Worm (Caenorhabditis elegans) whole organism, late embryonic: Measurements from ENCODE around the gene nac-2.

Experiments used
- C08G9.2 ChIP-seq: sonication (generic microtip); optimal IDR thresholded peaks from 2 replicates; lab custom pipeline; 2016; ENCODE audit warnings: mild to moderate bottlenecking, missing genetic modification characterization, moderate library complexity, missing compliant biosample characterization
- F13H6.1 ChIP-seq: sonication (generic microtip); optimal IDR thresholded peaks from 2 replicates; lab custom pipeline; 2016; ENCODE audit warnings: missing genetic modification characterization, missing compliant biosample characterization
- K02D7.2 ChIP-seq: sonication (generic microtip); optimal IDR thresholded peaks from 2 replicates; lab custom pipeline; 2017; ENCODE audit warnings: mild to moderate bottlenecking, missing genetic modification characterization, missing compliant biosample characterization
- K09A11.1 ChIP-seq: sonication (generic microtip); optimal IDR thresholded peaks from 2 replicates; lab custom pipeline; 2017; ENCODE audit warnings: antibody characterized with exemption, mild to moderate bottlenecking, missing genetic modification characterization, missing compliant biosample characterization; ENCODE audit not compliant: insufficient read depth
- T23F11.4 ChIP-seq: fragments of 200-800 bp; sonication (Bioruptor generic); optimal IDR thresholded peaks from 2 replicates; lab custom pipeline; 2018; ENCODE audit warnings: mild to moderate bottlenecking, missing genetic modification characterization, missing compliant biosample characterization
- Y22D7AL.16 ChIP-seq: sonication (generic microtip); optimal IDR thresholded peaks from 2 replicates; lab custom pipeline; 2016; ENCODE audit warnings: missing genetic modification characterization, missing compliant biosample characterization
- ahr-1 ChIP-seq: sonication (generic microtip); optimal IDR thresholded peaks from 2 replicates; lab custom pipeline; 2016; ENCODE audit warnings: missing genetic modification characterization, missing compliant biosample characterization
- ama-1 ChIP-seq: fragments of 150-350 bp; optimal IDR thresholded peaks from 2 replicates; lab custom pipeline; 2014
- ceh-14 ChIP-seq: sonication (generic microtip); optimal IDR thresholded peaks from 2 replicates; lab custom pipeline; 2016; ENCODE audit warnings: missing genotype, missing genetic modification characterization, missing compliant biosample characterization
- ceh-18 ChIP-seq: sonication (generic microtip); optimal IDR thresholded peaks from 2 replicates; lab custom pipeline; 2016; ENCODE audit warnings: missing genetic modification characterization, missing compliant biosample characterization
- ceh-19 ChIP-seq: fragments of 200-800 bp; sonication (Bioruptor generic); optimal IDR thresholded peaks from 2 replicates; lab custom pipeline; 2018; ENCODE audit warnings: mild to moderate bottlenecking, missing genetic modification characterization, missing compliant biosample characterization
- ceh-2 ChIP-seq: sonication (generic microtip); optimal IDR thresholded peaks from 2 replicates; lab custom pipeline; 2016; ENCODE audit warnings: missing genotype, missing genetic modification characterization, missing compliant biosample characterization
- ceh-22 ChIP-seq: sonication (generic microtip); optimal IDR thresholded peaks from 2 replicates; lab custom pipeline; 2017; ENCODE audit warnings: missing biosample characterization, missing genetic modification characterization
- ceh-24 ChIP-seq: sonication (generic microtip); optimal IDR thresholded peaks from 2 replicates; lab custom pipeline; 2016; ENCODE audit warnings: mild to moderate bottlenecking, missing genetic modification characterization, missing compliant biosample characterization
- ceh-30 ChIP-seq: fragments of 150-350 bp; optimal IDR thresholded peaks from 2 replicates; lab custom pipeline; 2014; ENCODE audit warnings: missing biosample characterization, missing genetic modification characterization
- ceh-31 ChIP-seq: sonication (generic microtip); optimal IDR thresholded peaks from 2 replicates; lab custom pipeline; 2016; ENCODE audit warnings: missing genetic modification characterization, missing compliant biosample characterization
- ceh-48 ChIP-seq: sonication (generic microtip); optimal IDR thresholded peaks from 2 replicates; lab custom pipeline; 2016; ENCODE audit warnings: missing genetic modification characterization, inconsistent platforms, missing compliant biosample characterization
- ceh-6 ChIP-seq: fragments of 200-800 bp; sonication (Bioruptor generic); optimal IDR thresholded peaks from 2 replicates; lab custom pipeline; 2018; ENCODE audit warnings: mild to moderate bottlenecking, missing genetic modification characterization, missing compliant biosample characterization
- ceh-9 ChIP-seq: sonication (generic microtip); optimal IDR thresholded peaks from 2 replicates; lab custom pipeline; 2016; ENCODE audit warnings: mild to moderate bottlenecking, missing genetic modification characterization, inconsistent platforms, missing compliant biosample characterization
- dve-1 ChIP-seq: sonication (generic microtip); optimal IDR thresholded peaks from 2 replicates; lab custom pipeline; 2017; ENCODE audit warnings: antibody characterized with exemption, mild to moderate bottlenecking, missing genetic modification characterization, missing compliant biosample characterization
- elt-4 ChIP-seq: sonication (generic microtip); optimal IDR thresholded peaks from 2 replicates; lab custom pipeline; 2016; ENCODE audit warnings: missing genetic modification characterization, missing compliant biosample characterization
- eyg-1 ChIP-seq: sonication (generic microtip); optimal IDR thresholded peaks from 2 replicates; lab custom pipeline; 2016; ENCODE audit warnings: missing genotype, missing genetic modification characterization, missing compliant biosample characterization
- fkh-6 ChIP-seq: sonication (generic microtip); optimal IDR thresholded peaks from 2 replicates; lab custom pipeline; 2016; ENCODE audit warnings: missing genetic modification characterization, missing compliant biosample characterization
- gmeb-2 ChIP-seq: sonication (generic microtip); optimal IDR thresholded peaks from 2 replicates; lab custom pipeline; 2016; ENCODE audit warnings: missing genetic modification characterization, inconsistent platforms, missing compliant biosample characterization
- hlh-15 ChIP-seq: sonication (generic microtip); optimal IDR thresholded peaks from 2 replicates; lab custom pipeline; 2016; ENCODE audit warnings: missing genetic modification characterization, missing compliant biosample characterization
- hlh-30 ChIP-seq: sonication (generic microtip); optimal IDR thresholded peaks from 2 replicates; lab custom pipeline; 2017; ENCODE audit warnings: antibody characterized with exemption, missing genetic modification characterization, missing compliant biosample characterization; ENCODE audit not compliant: insufficient read depth
- hlh-6 ChIP-seq: sonication (generic microtip); optimal IDR thresholded peaks from 2 replicates; lab custom pipeline; 2016; ENCODE audit warnings: missing genotype, missing genetic modification characterization, missing compliant biosample characterization
- lim-6 ChIP-seq: sonication (generic microtip); optimal IDR thresholded peaks from 2 replicates; lab custom pipeline; 2016; ENCODE audit warnings: missing genetic modification characterization, missing compliant biosample characterization
- lin-11 ChIP-seq: fragments of 200-800 bp; sonication (Bioruptor generic); optimal IDR thresholded peaks from 2 replicates; lab custom pipeline; 2018; ENCODE audit warnings: mild to moderate bottlenecking, missing genetic modification characterization, missing compliant biosample characterization
- madf-2 ChIP-seq: sonication (generic microtip); optimal IDR thresholded peaks from 2 replicates; lab custom pipeline; 2017; ENCODE audit warnings: missing genetic modification characterization, missing compliant biosample characterization
- nhr-11 ChIP-seq: fragments of 150-350 bp; optimal IDR thresholded peaks from 2 replicates; lab custom pipeline; 2014; ENCODE audit warnings: missing biosample characterization, missing genetic modification characterization
- nhr-232 ChIP-seq: sonication (generic microtip); optimal IDR thresholded peaks from 2 replicates; lab custom pipeline; 2016; ENCODE audit warnings: missing genetic modification characterization, missing compliant biosample characterization
- npax-4 ChIP-seq: sonication (generic microtip); optimal IDR thresholded peaks from 2 replicates; lab custom pipeline; 2016; ENCODE audit warnings: missing genetic modification characterization, missing compliant biosample characterization
- pag-3 ChIP-seq: sonication (generic microtip); optimal IDR thresholded peaks from 2 replicates; lab custom pipeline; 2016; ENCODE audit warnings: missing compliant biosample characterization, missing genetic modification characterization, borderline replicate concordance
- pha-2 ChIP-seq: sonication (generic microtip); optimal IDR thresholded peaks from 2 replicates; lab custom pipeline; 2017; ENCODE audit warnings: mild to moderate bottlenecking, missing genetic modification characterization, missing compliant biosample characterization
- pros-1 ChIP-seq: fragments of 150-350 bp; optimal IDR thresholded peaks from 2 replicates; lab custom pipeline; 2014; ENCODE audit warnings: missing biosample characterization, missing genetic modification reagents, missing genetic modification characterization
- ref-2 ChIP-seq: sonication (generic microtip); optimal IDR thresholded peaks from 2 replicates; lab custom pipeline; 2016; ENCODE audit warnings: missing genetic modification characterization, missing compliant biosample characterization
- sdc-2 ChIP-seq: sonication (generic microtip); optimal IDR thresholded peaks from 2 replicates; lab custom pipeline; 2016; ENCODE audit warnings: missing genotype, missing genetic modification characterization, missing compliant biosample characterization
- sox-2 ChIP-seq: fragments of 200-800 bp; sonication (Bioruptor generic); IDR thresholded peaks from 2 replicates; pipeline ENCODE4 v1.3.6; 2022; ENCODE audit warnings: missing genetic modification reagents, missing genetic modification characterization, missing compliant biosample characterization
- sox-4 ChIP-seq: sonication (generic microtip); optimal IDR thresholded peaks from 2 replicates; lab custom pipeline; 2017; ENCODE audit warnings: mild to moderate bottlenecking, missing genetic modification characterization, inconsistent platforms, missing compliant biosample characterization
- syd-9 ChIP-seq: sonication (generic microtip); optimal IDR thresholded peaks from 2 replicates; lab custom pipeline; 2016; ENCODE audit warnings: mild to moderate bottlenecking, missing genetic modification characterization, moderate library complexity, missing compliant biosample characterization
- tbx-2 ChIP-seq: sonication (generic microtip); optimal IDR thresholded peaks from 2 replicates; lab custom pipeline; 2016; ENCODE audit warnings: missing genetic modification characterization, missing compliant biosample characterization
- tbx-7 ChIP-seq: sonication (generic microtip); optimal IDR thresholded peaks from 2 replicates; lab custom pipeline; 2016; ENCODE audit warnings: missing genotype, missing genetic modification characterization, missing compliant biosample characterization
- ttx-3 ChIP-seq: sonication (generic microtip); optimal IDR thresholded peaks from 2 replicates; lab custom pipeline; 2016; ENCODE audit warnings: missing genetic modification reagents, missing genetic modification characterization, missing compliant biosample characterization
- unc-3 ChIP-seq, 2 experiments: fragments of 200-800 bp in 1 of 2; sonication (Bioruptor generic) in 1 of 2; sonication (generic microtip) in 1 of 2; conservative IDR thresholded peaks in 1 of 2; optimal IDR thresholded peaks in 1 of 2; 2 replicates each; pipeline versions ENCODE4 v1.3.6 to Lab custom; 2016 to 2022; ENCODE audit warnings: missing compliant biosample characterization in 2 of 2, missing genetic modification characterization in 2 of 2, missing genetic modification reagents in 1 of 2
- unc-42 ChIP-seq: sonication (generic microtip); optimal IDR thresholded peaks from 2 replicates; lab custom pipeline; 2016; ENCODE audit warnings: missing genotype, missing genetic modification characterization, missing compliant biosample characterization
- unc-86 ChIP-seq: sonication (generic microtip); optimal IDR thresholded peaks from 2 replicates; lab custom pipeline; 2016; ENCODE audit warnings: missing genetic modification characterization, missing compliant biosample characterization
- ztf-16 ChIP-seq: sonication (generic microtip); optimal IDR thresholded peaks from 2 replicates; lab custom pipeline; 2017; ENCODE audit warnings: missing genetic modification characterization, missing compliant biosample characterization

nac-2 gene

ce11 chrIII:9053740-9054252 lies 10.7 kb upstream of the nac-2 start, which contains the start of gene R107.5 (continued):
- TF ChIP-seq syd-9 (tag; lab: Kevin White, UChicago) (peak; percentile 87), F13H6.1 (no peak), ahr-1 (tag; lab: Kevin White, UChicago) (no peak), ceh-48 (tag; lab: Kevin White, UChicago) (peak; percentile 38), C08G9.2 (tag; lab: Kevin White, UChicago) (peak; percentile 42), ceh-24 (tag; lab: Kevin White, UChicago) (no peak), hlh-6 (tag; lab: Kevin White, UChicago) (no peak), ttx-3 (tag; lab: Kevin White, UChicago) (no peak), nhr-11 (tag; lab: Kevin White, UChicago) (no peak), ceh-31 (tag; lab: Kevin White, UChicago) (peak; percentile 93), ceh-14 (tag; lab: Kevin White, UChicago) (peak; percentile 56), ama-1 (no peak), ceh-19 (GFP tag; lab: Kevin White, UChicago) (peak; percentile 65), Y22D7AL.16 (tag; lab: Kevin White, UChicago) (no peak), eyg-1 (no peak), nhr-232 (no peak), hlh-30 (tag; lab: Kevin White, UChicago) (peak; percentile 98), T23F11.4 (no peak), unc-3 (GFP tag; conservative IDR thresholded peaks at IDR 0.05; lab: Robert Waterston, UW) (no peak), unc-3 (tag; optimal IDR thresholded peaks at IDR 0.05; lab: Kevin White, UChicago) (no peak), ref-2 (peak; percentile 95)

ce11 chrIII:9053263-9053662 lies 10.2 kb upstream of the nac-2 start:
- no peak for TF ChIP-seq ceh-22
- peak; percentile 9 for TF ChIP-seq ama-1

ce11 chrIII:9052371-9052978 lies 9.4 kb upstream of the nac-2 start:
- TF ChIP-seq ceh-24 (tag; lab: Kevin White, UChicago), result no peak
- TF ChIP-seq ceh-9, result no peak
- no peak for TF ChIP-seq tbx-7
- TF ChIP-seq lin-11 (tag; lab: Kevin White, UChicago), result peak; percentile 9
- no peak for TF ChIP-seq lim-6 (tag; lab: Kevin White, UChicago)
- TF ChIP-seq ttx-3 (tag; lab: Kevin White, UChicago), result no peak
- TF ChIP-seq ztf-16, result no peak
- TF ChIP-seq pha-2 (tag; lab: Kevin White, UChicago), result no peak
- no peak for TF ChIP-seq elt-4 (tag; lab: Kevin White, UChicago)
- no peak for TF ChIP-seq madf-2
- no peak for TF ChIP-seq hlh-30 (tag; lab: Kevin White, UChicago)
- no peak for TF ChIP-seq C08G9.2 (tag; lab: Kevin White, UChicago)
- peak; percentile 16 for TF ChIP-seq ceh-18 (tag; lab: Kevin White, UChicago)
- TF ChIP-seq K02D7.2 (tag; lab: Kevin White, UChicago), result no peak
- no peak for TF ChIP-seq hlh-15
- no peak for TF ChIP-seq ceh-2
- no peak for TF ChIP-seq T23F11.4
- no peak for TF ChIP-seq ref-2
- peak; percentile 10 for TF ChIP-seq sox-4 (tag; lab: Kevin White, UChicago)
- peak; percentile 71 for TF ChIP-seq ceh-30 (tag; lab: Kevin White, UChicago)
- no peak for TF ChIP-seq F13H6.1
- peak; percentile 57 for TF ChIP-seq fkh-6 (tag; lab: Kevin White, UChicago)
- peak; percentile 47 for TF ChIP-seq tbx-2 (tag; lab: Kevin White, UChicago)
- TF ChIP-seq sox-2 (GFP tag; lab: Robert Waterston, UW), result no peak
- no peak for TF ChIP-seq npax-4
- TF ChIP-seq ceh-6 (GFP tag; lab: Kevin White, UChicago), result no peak
- no peak for TF ChIP-seq ceh-22
- peak; percentile 50 for TF ChIP-seq unc-42 (tag; lab: Kevin White, UChicago)
- TF ChIP-seq dve-1 (tag; lab: Kevin White, UChicago), result no peak
- TF ChIP-seq gmeb-2 (tag; lab: Kevin White, UChicago), result no peak
- peak; percentile 58 for TF ChIP-seq pros-1 (tag; lab: Kevin White, UChicago)
- no peak for TF ChIP-seq K09A11.1 (tag; lab: Kevin White, UChicago)
- no peak for TF ChIP-seq pag-3
- no peak for TF ChIP-seq sdc-2 (tag; lab: Kevin White, UChicago)
- TF ChIP-seq unc-86 (tag; lab: Kevin White, UChicago), result no peak
